Fruit fly (Drosophila melanogaster): ENCODE results near the gene Pus7.
A peak's percentile ranks its signal among the peaks of the same experiment; 100 is the strongest.

Gene Pus7

dm6 chr3L:8509567-8510109, at the start of gene Pus7, which contains the start of gene ZC3H3:
Pus7 (plus strand) TSS chr3L:8510003.
ZC3H3 (minus strand) TSS chr3L:8509763.
- TF ChIP-seq fkh (GFP tag; optimal IDR thresholded peaks at IDR 0.05) (peak; percentile 39), eg (GFP tag; IDR thresholded peaks at IDR 0.05) (no peak), Sox14 (GFP tag; optimal IDR thresholded peaks at IDR 0.05) (peak; percentile 52), esn (GFP tag; optimal IDR thresholded peaks at IDR 0.05) (peak; percentile 18), CG9139 (GFP tag; optimal IDR thresholded peaks at IDR 0.05) (no peak), dsx (GFP tag; optimal IDR thresholded peaks at IDR 0.05; ENCODE audit: poor library complexity, severe bottlenecking) (peak; percentile 47)

DNA sequence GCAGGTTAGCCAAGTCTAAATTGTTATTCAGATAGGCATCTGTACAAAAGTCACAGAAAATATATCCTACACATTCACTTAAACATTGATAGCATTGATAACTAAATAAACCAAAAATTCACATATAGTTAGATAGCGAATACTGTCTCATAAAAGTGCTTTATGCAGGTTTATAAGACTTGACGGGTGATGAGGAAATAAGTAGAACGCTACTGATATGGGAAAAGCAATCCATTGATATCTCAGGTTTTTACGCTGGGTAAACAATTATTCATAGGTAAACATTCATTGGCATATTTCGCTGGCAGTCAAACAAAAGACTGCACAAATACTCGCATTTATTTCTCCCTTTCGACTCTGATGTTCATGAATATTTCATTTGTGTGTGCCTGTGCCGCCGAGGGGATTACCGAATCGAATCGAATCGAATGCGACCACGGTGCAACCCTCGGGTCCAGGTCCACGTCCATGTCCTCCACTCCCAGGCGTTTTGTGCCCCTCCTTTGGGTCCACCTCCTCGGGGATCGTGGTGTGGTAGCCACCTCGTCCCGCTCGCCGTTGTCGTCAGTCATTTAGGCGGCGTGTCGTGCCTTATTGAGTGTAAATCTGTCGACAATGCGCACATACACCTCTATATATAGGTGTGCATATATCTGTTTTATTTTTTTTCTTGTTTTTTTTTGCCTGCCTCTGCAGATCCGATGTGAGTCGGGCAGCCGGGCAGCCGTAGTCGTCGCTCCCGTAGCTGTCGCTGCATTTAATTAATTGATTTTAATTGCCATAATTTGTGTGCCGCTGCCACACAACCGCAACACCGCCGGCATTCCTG, 49.5 kb upstream of the Pus7 start:
- TF ChIP-seq Met (GFP tag; optimal IDR thresholded peaks at IDR 0.05): peak; percentile 19
- peak; percentile 31 for TF ChIP-seq achi (GFP tag; optimal IDR thresholded peaks at IDR 0.05)
- TF ChIP-seq Eip78C (GFP tag): peak; percentile 88
- peak; percentile 59 for TF ChIP-seq CG9139 (GFP tag; optimal IDR thresholded peaks at IDR 0.05)
- peak; percentile 36 for TF ChIP-seq CG4318 (GFP tag; optimal IDR thresholded peaks at IDR 0.05)
- peak; percentile 35 for TF ChIP-seq spab (GFP tag; optimal IDR thresholded peaks at IDR 0.05)
- peak; percentile 30 for TF ChIP-seq cyc (GFP tag; optimal IDR thresholded peaks at IDR 0.05)
- peak; percentile 39 for TF ChIP-seq Ets96B (tag; optimal IDR thresholded peaks at IDR 0.05)
- TF ChIP-seq fd85E (GFP tag; optimal IDR thresholded peaks at IDR 0.05): no peak
- TF ChIP-seq Sox102F (GFP tag; optimal IDR thresholded peaks at IDR 0.05): no peak
- TF ChIP-seq Sox14 (GFP tag; optimal IDR thresholded peaks at IDR 0.05): peak; percentile 41
- TF ChIP-seq CG7368 (GFP tag; optimal IDR thresholded peaks at IDR 0.05): no peak
- no peak for TF ChIP-seq CG6854 (GFP tag; optimal IDR thresholded peaks at IDR 0.05)
- no peak for TF ChIP-seq fkh (GFP tag; optimal IDR thresholded peaks at IDR 0.05)
- TF ChIP-seq svp (GFP tag): peak; percentile 75
- TF ChIP-seq fd59A (GFP tag; optimal IDR thresholded peaks at IDR 0.05): peak; percentile 31
- no peak for TF ChIP-seq dac (GFP tag; optimal IDR thresholded peaks at IDR 0.05)
- no peak; the same call in 2 of the 3 replicates for TF ChIP-seq CG6163 (GFP tag; IDR thresholded peaks at IDR 0.05)
- TF ChIP-seq pdm3 (GFP tag; optimal IDR thresholded peaks at IDR 0.05): peak; percentile 56
- peak; percentile 24 for TF ChIP-seq CG3032 (tag; optimal IDR thresholded peaks at IDR 0.05)
- TF ChIP-seq Hr39 (GFP tag; optimal IDR thresholded peaks at IDR 0.05): peak; percentile 44
- no peak for TF ChIP-seq eg (GFP tag; IDR thresholded peaks at IDR 0.05)
- no peak for TF ChIP-seq Eip75B (GFP tag; optimal IDR thresholded peaks at IDR 0.05)
- no peak for TF ChIP-seq Eip93F (GFP tag; optimal IDR thresholded peaks at IDR 0.05)
- TF ChIP-seq Lpt (GFP tag; optimal IDR thresholded peaks at IDR 0.05): peak; percentile 43
- no peak; the same call in 2 of the 3 replicates for TF ChIP-seq CG8119 (GFP tag; IDR thresholded peaks at IDR 0.05)
- no peak for TF ChIP-seq CG15336 (GFP tag; IDR thresholded peaks at IDR 0.05)
- TF ChIP-seq acj6 (GFP tag; optimal IDR thresholded peaks at IDR 0.05): peak; percentile 38
- no peak for TF ChIP-seq net (GFP tag; optimal IDR thresholded peaks at IDR 0.05)
- peak; percentile 52 for TF ChIP-seq CG10669 (GFP tag; optimal IDR thresholded peaks at IDR 0.05)
- no peak for TF ChIP-seq CG34406 (GFP tag; optimal IDR thresholded peaks at IDR 0.05)
- TF ChIP-seq dsx (GFP tag; optimal IDR thresholded peaks at IDR 0.05; ENCODE audit: poor library complexity, severe bottlenecking): no peak
- TF ChIP-seq CG11294 (GFP tag; IDR thresholded peaks at IDR 0.05): no peak
- peak; percentile 69 for TF ChIP-seq CG32006 (GFP tag; optimal IDR thresholded peaks at IDR 0.05)
- TF ChIP-seq CG31627 (GFP tag; optimal IDR thresholded peaks at IDR 0.05): peak; percentile 47
- TF ChIP-seq CG10631 (GFP tag; optimal IDR thresholded peaks at IDR 0.05): peak; percentile 61
- peak; percentile 57 for TF ChIP-seq esn (GFP tag; optimal IDR thresholded peaks at IDR 0.05)
- TF ChIP-seq CG6792 (GFP tag; optimal IDR thresholded peaks at IDR 0.05): no peak
- TF ChIP-seq CG6276 (GFP tag; optimal IDR thresholded peaks at IDR 0.05): peak; percentile 17
- TF ChIP-seq Ets21C (GFP tag; optimal IDR thresholded peaks at IDR 0.05): peak; percentile 36
- peak; percentile 28 for TF ChIP-seq CG11762 (GFP tag; optimal IDR thresholded peaks at IDR 0.05; ENCODE audit: insufficient read depth)
- TF ChIP-seq CG16779 (tag; optimal IDR thresholded peaks at IDR 0.05): no peak
- TF ChIP-seq salr (GFP tag; optimal IDR thresholded peaks at IDR 0.05): peak in 1 of 2 experiments; percentile 17
- peak; percentile 35 for TF ChIP-seq OdsH (GFP tag; optimal IDR thresholded peaks at IDR 0.05)
- TF ChIP-seq CG11902 (GFP tag; optimal IDR thresholded peaks at IDR 0.05): peak; percentile 11
- peak; percentile 21 for TF ChIP-seq Smox (GFP tag; optimal IDR thresholded peaks at IDR 0.05)

Measured in whole organism, prepupa.